Worm (Caenorhabditis elegans) whole organism, L4/young adult: Measurements from ENCODE around the gene gnrr-2.

Experiments used
- W03F9.2 ChIP-seq: fragments of 150-350 bp; optimal IDR thresholded peaks from 2 replicates; lab custom pipeline; 2014; ENCODE audit warnings: missing biosample characterization, missing genetic modification characterization
- dao-5 ChIP-seq: sonication (generic microtip); optimal IDR thresholded peaks from 2 replicates; lab custom pipeline; 2016; ENCODE audit warnings: missing genotype, missing genetic modification characterization, moderate library complexity, missing compliant biosample characterization
- him-1 ChIP-seq: sonication (generic microtip); optimal IDR thresholded peaks from 2 replicates; lab custom pipeline; 2016; ENCODE audit warnings: missing genotype, missing genetic modification reagents, missing genetic modification characterization, missing compliant biosample characterization

DNA sequence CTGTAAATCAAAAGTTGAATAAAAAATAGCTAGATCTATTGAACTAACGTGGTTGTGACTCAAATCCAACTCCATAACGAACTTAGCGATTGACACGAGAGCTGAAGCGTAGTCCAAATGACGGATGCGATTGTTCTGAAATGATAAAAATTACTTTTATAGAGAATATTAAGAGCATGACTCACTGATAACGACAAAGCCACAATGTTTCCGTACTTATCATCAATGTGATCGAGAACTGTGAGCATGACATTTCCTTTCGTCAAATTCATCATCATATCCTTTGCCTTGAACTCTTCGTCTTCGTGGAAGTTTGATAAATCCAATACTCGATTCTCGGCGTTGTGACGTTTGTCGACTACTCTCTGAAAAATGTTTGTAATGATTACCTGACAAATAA lies 5.2 kb downstream of the gnrr-2 start:
- TF ChIP-seq him-1 (tag; lab: Kevin White, UChicago): no peak
- no peak for TF ChIP-seq dao-5 (tag; lab: Kevin White, UChicago)
- TF ChIP-seq W03F9.2 (tag; lab: Kevin White, UChicago): no peak
